Fruit fly (Drosophila melanogaster) whole organism, adult: Measurements from ENCODE around the gene CG31862.

ENCODE experiments used
- CG11617 ChIP-seq: fragments of 200-800 bp; sonication (Bioruptor generic); optimal IDR thresholded peaks from 2 replicates; lab custom pipeline; 2017; ENCODE audit warnings: mild to moderate bottlenecking, missing biosample characterization, missing genetic modification reagents, missing genetic modification characterization
- CG1620 ChIP-seq: fragments of 200-800 bp; sonication (Bioruptor generic); optimal IDR thresholded peaks from 2 replicates; lab custom pipeline; 2016; ENCODE audit warnings: missing biosample characterization, missing genetic modification characterization
- CG33017 ChIP-seq: fragments of 200-800 bp; sonication (Bioruptor generic); optimal IDR thresholded peaks from 2 replicates; lab custom pipeline; 2018; ENCODE audit warnings: missing biosample characterization, mild to moderate bottlenecking, missing genetic modification characterization, moderate library complexity
- CG5204 ChIP-seq: fragments of 200-800 bp; sonication (Bioruptor generic); optimal IDR thresholded peaks from 2 replicates; lab custom pipeline; 2016; ENCODE audit warnings: missing biosample characterization, missing genetic modification characterization
- CG7101 ChIP-seq: fragments of 200-800 bp; sonication (Bioruptor generic); optimal IDR thresholded peaks from 2 replicates; lab custom pipeline; 2018; ENCODE audit warnings: missing biosample characterization, mild to moderate bottlenecking, missing genetic modification characterization, moderate library complexity
- Crg-1 ChIP-seq: fragments of 200-800 bp; sonication (Bioruptor generic); optimal IDR thresholded peaks from 2 replicates; lab custom pipeline; 2016; ENCODE audit warnings: missing biosample characterization, missing genetic modification characterization
- Hr96 ChIP-seq: fragments of 200-800 bp; sonication (Bioruptor generic); optimal IDR thresholded peaks from 2 replicates; lab custom pipeline; 2016; ENCODE audit warnings: missing biosample characterization, missing genetic modification characterization
- Mnt ChIP-seq: fragments of 200-800 bp; sonication (Bioruptor generic); optimal IDR thresholded peaks from 2 replicates; lab custom pipeline; 2016; ENCODE audit warnings: missing biosample characterization, mild to moderate bottlenecking, missing genetic modification characterization
- cic ChIP-seq: fragments of 200-800 bp; sonication (Bioruptor generic); optimal IDR thresholded peaks from 2 replicates; lab custom pipeline; 2017; ENCODE audit warnings: missing biosample characterization, mild to moderate bottlenecking, missing genetic modification characterization, moderate library complexity
- cnc ChIP-seq, 2 experiments: fragments of >200 bp; optimal IDR thresholded peaks; 2 replicates each; lab custom pipeline; 2017
- ovo ChIP-seq: fragments of 200-800 bp; sonication (Bioruptor generic); optimal IDR thresholded peaks from 2 replicates; lab custom pipeline; 2016; ENCODE audit warnings: missing biosample characterization, missing genetic modification characterization
- pad ChIP-seq: fragments of 200-800 bp; sonication (Bioruptor generic); optimal IDR thresholded peaks from 3 replicates; lab custom pipeline; 2017; ENCODE audit warnings: missing biosample characterization, missing genetic modification characterization, mild to moderate bottlenecking, moderate library complexity, missing genetic modification reagents
- toe ChIP-seq: fragments of 200-800 bp; sonication (Bioruptor generic); optimal IDR thresholded peaks from 2 replicates; lab custom pipeline; 2016; ENCODE audit warnings: missing biosample characterization, missing genetic modification characterization

DNA sequence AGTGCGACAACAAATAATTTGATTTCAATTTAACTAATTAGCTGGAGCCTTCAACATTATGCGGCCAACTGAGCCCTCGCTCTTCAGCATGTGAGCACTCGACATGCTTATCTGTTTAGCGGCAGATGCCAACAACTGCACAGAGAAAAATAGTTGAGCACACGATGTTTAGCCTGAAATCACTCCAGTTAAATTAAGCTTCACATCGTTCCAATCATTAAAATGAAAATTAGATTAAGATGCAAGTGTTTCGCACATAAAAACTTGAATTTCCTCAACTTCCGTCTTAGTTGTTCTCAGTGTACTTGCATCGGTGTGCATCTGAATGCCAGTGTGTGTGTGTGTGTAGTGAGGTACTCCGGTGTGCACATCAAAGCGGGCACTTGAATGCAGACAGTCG is 12.2 kb downstream of the CG31862 start:
- TF ChIP-seq Hr96 (no peak), CG5204 (GFP tag; lab: Kevin White, UChicago) (peak; percentile 16), Mnt (GFP tag; lab: Kevin White, UChicago) (no peak), CG1620 (GFP tag; lab: Kevin White, UChicago) (no peak), CG11617 (no peak), pad (GFP tag; lab: Kevin White, UChicago) (no peak), ovo (GFP tag; lab: Kevin White, UChicago) (no peak), Crg-1 (GFP tag; lab: Kevin White, UChicago) (no peak), CG33017 (no peak), CG7101 (tag; lab: Kevin White, UChicago) (no peak), cnc (optimal IDR thresholded peaks at IDR 0.05; lab: Kevin White, UChicago) (no peak), toe (GFP tag; lab: Kevin White, UChicago) (no peak), cic (no peak)
